Fruit fly (Drosophila melanogaster) whole organism, prepupa: ENCODE data around the gene CG3165.
A peak's percentile ranks its signal among the peaks of the same experiment; 100 is the strongest.

Experiments
- Blimp-1 ChIP-seq: fragments of 200-800 bp; sonication (Bioruptor generic); optimal IDR thresholded peaks from 3 replicates; lab custom pipeline; 2017; ENCODE audit warnings: missing biosample characterization, missing genetic modification characterization, mild to moderate bottlenecking, moderate library complexity, missing genetic modification reagents
- CG10631 ChIP-seq: fragments of 200-800 bp; sonication (Bioruptor generic); optimal IDR thresholded peaks from 2 replicates; lab custom pipeline; 2016; ENCODE audit warnings: missing biosample characterization, missing genetic modification characterization
- CG10669 ChIP-seq: fragments of 200-800 bp; sonication (Bioruptor generic); optimal IDR thresholded peaks from 3 replicates; lab custom pipeline; 2018; ENCODE audit warnings: missing biosample characterization, mild to moderate bottlenecking, missing genetic modification characterization, moderate library complexity
- CG11294 ChIP-seq: fragments of 200-800 bp; sonication (Bioruptor generic); IDR thresholded peaks from 2 replicates; pipeline ENCODE4 v1.3.6; 2022; ENCODE audit warnings: missing biosample characterization, missing genetic modification characterization
- CG11762 ChIP-seq: fragments of 200-800 bp; sonication (Bioruptor generic); optimal IDR thresholded peaks from 3 replicates; lab custom pipeline; 2016; ENCODE audit warnings: missing biosample characterization, missing genetic modification characterization; ENCODE audit not compliant: insufficient read depth
- CG11902 ChIP-seq: fragments of 200-800 bp; sonication (Bioruptor generic); optimal IDR thresholded peaks from 3 replicates; lab custom pipeline; 2016; ENCODE audit warnings: missing biosample characterization, missing genetic modification characterization
- CG15336 ChIP-seq: fragments of 200-800 bp; sonication (Bioruptor generic); IDR thresholded peaks from 2 replicates; pipeline ENCODE4 v1.3.6; 2022; ENCODE audit warnings: missing biosample characterization, missing genetic modification characterization
- CG1621 ChIP-seq: fragments of 200-800 bp; sonication (Bioruptor generic); optimal IDR thresholded peaks from 3 replicates; lab custom pipeline; 2018; ENCODE audit warnings: missing biosample characterization, mild to moderate bottlenecking, missing genetic modification characterization
- CG16779 ChIP-seq: fragments of 200-800 bp; sonication (Bioruptor generic); optimal IDR thresholded peaks from 3 replicates; lab custom pipeline; 2017; ENCODE audit warnings: missing biosample characterization, mild to moderate bottlenecking, missing genetic modification characterization
- CG3032 ChIP-seq: fragments of 200-800 bp; optimal IDR thresholded peaks from 2 replicates; lab custom pipeline; 2019; ENCODE audit warnings: missing biosample characterization, mild to moderate bottlenecking, missing genetic modification characterization, moderate library complexity
- CG31627 ChIP-seq: fragments of 200-800 bp; sonication (Bioruptor generic); optimal IDR thresholded peaks from 3 replicates; lab custom pipeline; 2016; ENCODE audit warnings: missing biosample characterization, missing genetic modification characterization
- CG32006 ChIP-seq: fragments of 200-800 bp; sonication (Bioruptor generic); optimal IDR thresholded peaks from 3 replicates; lab custom pipeline; 2017; ENCODE audit warnings: missing biosample characterization, mild to moderate bottlenecking, missing genetic modification characterization
- CG34406 ChIP-seq: fragments of 200-800 bp; sonication (Bioruptor generic); optimal IDR thresholded peaks from 3 replicates; lab custom pipeline; 2016; ENCODE audit warnings: missing biosample characterization, missing genetic modification characterization
- CG3919 ChIP-seq: fragments of 200-800 bp; sonication (Bioruptor generic); optimal IDR thresholded peaks from 3 replicates; lab custom pipeline; 2016; ENCODE audit warnings: missing biosample characterization, missing genetic modification characterization
- CG6163 ChIP-seq: fragments of 200-800 bp; sonication (Bioruptor generic); IDR thresholded peaks from 3 replicates; pipeline ENCODE4 v1.3.6; 2022; ENCODE audit warnings: missing biosample characterization, missing genetic modification characterization
- CG6276 ChIP-seq: fragments of 200-800 bp; sonication (Bioruptor generic); optimal IDR thresholded peaks from 2 replicates; lab custom pipeline; 2017; ENCODE audit warnings: missing biosample characterization, mild to moderate bottlenecking, missing genetic modification characterization
- CG6808 ChIP-seq: fragments of 200-800 bp; sonication (Bioruptor generic); optimal IDR thresholded peaks from 3 replicates; lab custom pipeline; 2017; ENCODE audit warnings: missing biosample characterization, missing genetic modification characterization, mild to moderate bottlenecking, moderate library complexity, missing genetic modification reagents
- CG6854 ChIP-seq: fragments of 200-800 bp; sonication (Bioruptor generic); optimal IDR thresholded peaks from 2 replicates; lab custom pipeline; 2017; ENCODE audit warnings: missing biosample characterization, mild to moderate bottlenecking, missing genetic modification characterization
- CG8119 ChIP-seq: fragments of 200-800 bp; sonication (Bioruptor generic); IDR thresholded peaks from 3 replicates; pipeline ENCODE4 v1.3.6; 2022; ENCODE audit warnings: missing biosample characterization, missing genetic modification characterization
- CG8632 ChIP-seq: fragments of 200-800 bp; sonication (Bioruptor generic); optimal IDR thresholded peaks from 3 replicates; lab custom pipeline; 2016; ENCODE audit warnings: missing biosample characterization, missing genetic modification characterization
- CG9139 ChIP-seq: fragments of 200-800 bp; sonication (Bioruptor generic); optimal IDR thresholded peaks from 3 replicates; lab custom pipeline; 2017; ENCODE audit warnings: missing biosample characterization, mild to moderate bottlenecking, missing genetic modification characterization
- Eip75B ChIP-seq: fragments of 200-800 bp; sonication (Bioruptor generic); optimal IDR thresholded peaks from 3 replicates; lab custom pipeline; 2016; ENCODE audit warnings: missing biosample characterization, missing genetic modification characterization
- Eip93F ChIP-seq: fragments of 200-800 bp; sonication (Bioruptor generic); optimal IDR thresholded peaks from 2 replicates; lab custom pipeline; 2016; ENCODE audit warnings: missing biosample characterization, mild to moderate bottlenecking, missing genetic modification characterization
- Ets96B ChIP-seq: fragments of 200-800 bp; optimal IDR thresholded peaks from 2 replicates; lab custom pipeline; 2019; ENCODE audit warnings: missing biosample characterization, mild to moderate bottlenecking, missing genetic modification characterization, moderate library complexity
- Gug ChIP-seq: fragments of 200-800 bp; sonication (Bioruptor generic); IDR thresholded peaks from 2 replicates; pipeline ENCODE4 v1.3.6; 2022; ENCODE audit warnings: missing biosample characterization, missing genetic modification characterization
- Hr38 ChIP-seq: sonication (Bioruptor generic); optimal IDR thresholded peaks from 2 replicates; lab custom pipeline; 2016; ENCODE audit warnings: missing biosample characterization, missing genetic modification characterization
- Sox102F ChIP-seq: fragments of 200-800 bp; sonication (Bioruptor generic); optimal IDR thresholded peaks from 2 replicates; lab custom pipeline; 2016; ENCODE audit warnings: missing biosample characterization, mild to moderate bottlenecking, missing genetic modification characterization
- Sox14 ChIP-seq: fragments of 200-800 bp; sonication (Bioruptor generic); optimal IDR thresholded peaks from 3 replicates; lab custom pipeline; 2016; ENCODE audit warnings: missing biosample characterization, missing genetic modification characterization
- Sox15 ChIP-seq: fragments of 200-800 bp; sonication (Bioruptor generic); optimal IDR thresholded peaks from 3 replicates; lab custom pipeline; 2016; ENCODE audit warnings: missing biosample characterization, missing genetic modification characterization
- achi ChIP-seq: fragments of 200-800 bp; sonication (Bioruptor generic); optimal IDR thresholded peaks from 3 replicates; lab custom pipeline; 2016; ENCODE audit warnings: missing biosample characterization, missing genetic modification characterization
- cyc ChIP-seq: fragments of 200-800 bp; sonication (Bioruptor generic); optimal IDR thresholded peaks from 3 replicates; lab custom pipeline; 2016; ENCODE audit warnings: missing biosample characterization, missing genetic modification characterization
- dac ChIP-seq: fragments of 200-800 bp; sonication (Bioruptor generic); optimal IDR thresholded peaks from 2 replicates; lab custom pipeline; 2017; ENCODE audit warnings: missing biosample characterization, mild to moderate bottlenecking, missing genetic modification characterization
- eg ChIP-seq: fragments of 200-800 bp; sonication (Bioruptor generic); IDR thresholded peaks from 3 replicates; pipeline ENCODE4 v1.3.6; 2022; ENCODE audit warnings: missing biosample characterization, missing genetic modification characterization
- esn ChIP-seq: fragments of 200-800 bp; sonication (Bioruptor generic); optimal IDR thresholded peaks from 2 replicates; lab custom pipeline; 2016; ENCODE audit warnings: missing biosample characterization, mild to moderate bottlenecking, missing genetic modification characterization, moderate library complexity
- fd59A ChIP-seq: fragments of 200-800 bp; sonication (Bioruptor generic); optimal IDR thresholded peaks from 2 replicates; lab custom pipeline; 2017; ENCODE audit warnings: missing biosample characterization, mild to moderate bottlenecking, missing genetic modification characterization, missing genetic modification reagents
- fd85E ChIP-seq: fragments of 200-800 bp; sonication (Bioruptor generic); optimal IDR thresholded peaks from 3 replicates; lab custom pipeline; 2016; ENCODE audit warnings: missing biosample characterization, missing genetic modification characterization
- fkh ChIP-seq: fragments of 200-800 bp; sonication (Bioruptor generic); optimal IDR thresholded peaks from 3 replicates; lab custom pipeline; 2017; ENCODE audit warnings: missing biosample characterization, mild to moderate bottlenecking, missing genetic modification characterization, moderate library complexity
- lz ChIP-seq: fragments of 200-800 bp; sonication (Bioruptor generic); optimal IDR thresholded peaks from 3 replicates; lab custom pipeline; 2016; ENCODE audit warnings: missing biosample characterization, missing genetic modification characterization
- net ChIP-seq: fragments of 200-800 bp; sonication (Bioruptor generic); optimal IDR thresholded peaks from 3 replicates; lab custom pipeline; 2016; ENCODE audit warnings: missing biosample characterization, missing genetic modification characterization
- salr ChIP-seq, 2 experiments: fragments of 200-800 bp; sonication (Bioruptor generic); optimal IDR thresholded peaks; 3 replicates each; lab custom pipeline; 2016 to 2018; ENCODE audit warnings: missing biosample characterization in 2 of 2, missing genetic modification characterization in 2 of 2, mild to moderate bottlenecking in 1 of 2
- spab ChIP-seq: fragments of 200-800 bp; sonication (Bioruptor generic); optimal IDR thresholded peaks from 2 replicates; lab custom pipeline; 2017; ENCODE audit warnings: missing biosample characterization, mild to moderate bottlenecking, missing genetic modification characterization, missing genetic modification reagents
- topi ChIP-seq: fragments of 200-800 bp; sonication (Bioruptor generic); optimal IDR thresholded peaks from 3 replicates; lab custom pipeline; 2016; ENCODE audit warnings: missing biosample characterization, missing genetic modification characterization

CG3165 gene

DNA sequence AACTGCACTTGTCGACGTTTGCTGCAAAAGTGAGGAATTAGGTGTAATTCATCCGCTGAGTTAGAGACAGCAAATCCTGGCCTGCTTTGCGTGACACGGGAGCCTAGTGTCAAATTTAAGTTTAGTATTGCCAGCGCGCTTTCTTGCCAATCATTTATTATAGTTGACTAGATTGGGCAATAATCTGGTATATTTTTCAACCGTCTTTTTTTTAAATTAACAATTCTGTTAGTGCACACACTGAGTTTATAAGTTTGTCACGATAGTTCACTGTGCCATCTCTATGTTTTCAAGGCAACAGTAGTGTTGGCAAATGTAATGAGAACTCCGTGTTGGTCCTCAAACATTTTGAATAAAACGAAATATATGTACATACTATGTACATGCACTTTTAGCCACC, at the start of gene CG3165, which contains the start of gene CG9641:
Gene CG3165 (plus strand): TSS at position 294 of the 400 bp plus-strand sequence.
Gene CG9641 (minus strand): TSS at position 34 of the 400 bp plus-strand sequence.
- TF ChIP-seq CG16779 (tag; lab: Kevin White, UChicago) = no peak
- peak; percentile 91 for TF ChIP-seq esn (GFP tag; lab: Kevin White, UChicago)
- TF ChIP-seq CG6808 (GFP tag; lab: Kevin White, UChicago) = no peak
- peak; percentile 92 for TF ChIP-seq cyc (GFP tag; lab: Kevin White, UChicago)
- TF ChIP-seq fd85E (GFP tag; lab: Kevin White, UChicago) = no peak
- TF ChIP-seq CG8119 = peak; percentile 76; the same call in 2 of the 3 replicates
- peak; percentile 64 for TF ChIP-seq Eip93F (GFP tag; lab: Kevin White, UChicago)
- peak; percentile 75 for TF ChIP-seq Ets96B (tag; lab: Kevin White, UChicago)
- peak in 1 of 2 experiments; percentile 58 for TF ChIP-seq salr (GFP tag; optimal IDR thresholded peaks at IDR 0.05; lab: Kevin White, UChicago)
- peak; percentile 80 for TF ChIP-seq CG6163
- peak; percentile 73 for TF ChIP-seq Sox15 (GFP tag; lab: Kevin White, UChicago)
- no peak for TF ChIP-seq CG3919
- peak; percentile 86 for TF ChIP-seq CG3032 (tag; lab: Kevin White, UChicago)
- no peak for TF ChIP-seq CG8632 (GFP tag; lab: Kevin White, UChicago)
- TF ChIP-seq CG34406 (GFP tag; lab: Kevin White, UChicago) = no peak
- peak; percentile 72 for TF ChIP-seq CG11762 (GFP tag; lab: Kevin White, UChicago)
- TF ChIP-seq fd59A = peak; percentile 74
- TF ChIP-seq net = no peak
- no peak for TF ChIP-seq CG6276
- peak; percentile 92 for TF ChIP-seq CG31627
- peak; percentile 92 for TF ChIP-seq lz
- TF ChIP-seq CG32006 (GFP tag; lab: Kevin White, UChicago) = no peak
- no peak for TF ChIP-seq achi (GFP tag; lab: Kevin White, UChicago)
- no peak for TF ChIP-seq Eip75B (GFP tag; lab: Kevin White, UChicago)
- peak; percentile 83 for TF ChIP-seq CG15336 (GFP tag; lab: Robert Waterston, UW)
- TF ChIP-seq topi (GFP tag; lab: Kevin White, UChicago) = no peak
- peak; percentile 66; the same call in 1 of the 2 replicates for TF ChIP-seq CG11294 (GFP tag; lab: Robert Waterston, UW)
- no peak for TF ChIP-seq dac (GFP tag; lab: Kevin White, UChicago)
- peak; percentile 74 for TF ChIP-seq CG1621
- peak; percentile 15 for TF ChIP-seq Hr38 (GFP tag; lab: Kevin White, UChicago)
- peak; percentile 82 for TF ChIP-seq Gug (GFP tag; lab: Robert Waterston, UW)
- TF ChIP-seq Sox14 (GFP tag; lab: Kevin White, UChicago) = no peak
- peak; percentile 74 for TF ChIP-seq CG6854 (GFP tag; lab: Kevin White, UChicago)
- peak; percentile 78 for TF ChIP-seq CG11902 (GFP tag; lab: Kevin White, UChicago)
- TF ChIP-seq eg (GFP tag; lab: Robert Waterston, UW) = peak; percentile 83
- TF ChIP-seq CG9139 (GFP tag; lab: Kevin White, UChicago) = no peak

DNA sequence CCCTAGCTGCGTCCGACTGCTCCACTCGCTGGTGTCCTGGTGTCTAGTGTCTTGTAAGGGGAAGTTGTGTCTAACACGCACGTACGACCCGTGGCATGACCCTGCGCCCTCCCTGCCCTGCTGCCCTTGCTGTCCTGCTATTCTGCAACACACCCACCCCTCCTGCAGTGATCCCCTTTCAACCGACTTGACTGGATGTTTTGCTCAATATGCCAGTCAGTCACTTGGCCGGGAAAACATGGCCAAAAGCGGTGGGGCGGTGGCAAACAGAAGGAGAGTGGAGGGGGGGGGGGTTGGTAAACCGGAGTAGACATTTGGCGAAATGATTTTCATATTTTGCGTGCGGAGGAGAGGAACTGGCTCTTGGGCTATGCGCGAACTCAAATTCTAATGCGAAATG, 46.3 kb upstream of the CG3165 start:
- TF ChIP-seq Blimp-1 (GFP tag; lab: Kevin White, UChicago) (no peak), CG6854 (GFP tag; lab: Kevin White, UChicago) (no peak), Sox102F (no peak), Hr38 (GFP tag; lab: Kevin White, UChicago) (no peak), CG8632 (GFP tag; lab: Kevin White, UChicago) (no peak), CG10631 (GFP tag; lab: Kevin White, UChicago) (no peak), lz (no peak), esn (GFP tag; lab: Kevin White, UChicago) (no peak), CG11762 (GFP tag; lab: Kevin White, UChicago) (no peak), fkh (GFP tag; lab: Kevin White, UChicago) (no peak), CG10669 (GFP tag; lab: Kevin White, UChicago) (no peak), Sox15 (GFP tag; lab: Kevin White, UChicago) (no peak), Sox14 (GFP tag; lab: Kevin White, UChicago) (no peak), CG31627 (no peak), spab (GFP tag; lab: Kevin White, UChicago) (no peak), CG16779 (tag; lab: Kevin White, UChicago) (no peak), salr (GFP tag; optimal IDR thresholded peaks at IDR 0.05; lab: Kevin White, UChicago) (no peak)
